Fruit fly (Drosophila melanogaster) whole organism: ENCODE measurements around the gene Rel.

Experiments used
- CG8478 ChIP-seq: fragments of >200 bp; optimal IDR thresholded peaks from 2 replicates; lab custom pipeline; 2018; ENCODE audit warnings: inconsistent platforms
- Dll ChIP-seq: fragments of >200 bp; optimal IDR thresholded peaks from 2 replicates; lab custom pipeline; 2017
- EcR ChIP-seq, 2 experiments: fragments of >200 bp; optimal IDR thresholded peaks; 2 replicates each; lab custom pipeline; 2017; ENCODE audit warnings: missing biosample characterization in 2 of 2, missing genetic modification characterization in 2 of 2, missing genetic modification reagents in 2 of 2
- pan ChIP-seq: fragments of >200 bp; optimal IDR thresholded peaks from 2 replicates; lab custom pipeline; 2017
- psq ChIP-seq: fragments of >200 bp; optimal IDR thresholded peaks from 2 replicates; lab custom pipeline; 2017
- usp ChIP-seq: fragments of >200 bp; optimal IDR thresholded peaks from 2 replicates; lab custom pipeline; 2017; ENCODE audit warnings: missing biosample characterization, missing genetic modification characterization, mixed read lengths

DNA sequence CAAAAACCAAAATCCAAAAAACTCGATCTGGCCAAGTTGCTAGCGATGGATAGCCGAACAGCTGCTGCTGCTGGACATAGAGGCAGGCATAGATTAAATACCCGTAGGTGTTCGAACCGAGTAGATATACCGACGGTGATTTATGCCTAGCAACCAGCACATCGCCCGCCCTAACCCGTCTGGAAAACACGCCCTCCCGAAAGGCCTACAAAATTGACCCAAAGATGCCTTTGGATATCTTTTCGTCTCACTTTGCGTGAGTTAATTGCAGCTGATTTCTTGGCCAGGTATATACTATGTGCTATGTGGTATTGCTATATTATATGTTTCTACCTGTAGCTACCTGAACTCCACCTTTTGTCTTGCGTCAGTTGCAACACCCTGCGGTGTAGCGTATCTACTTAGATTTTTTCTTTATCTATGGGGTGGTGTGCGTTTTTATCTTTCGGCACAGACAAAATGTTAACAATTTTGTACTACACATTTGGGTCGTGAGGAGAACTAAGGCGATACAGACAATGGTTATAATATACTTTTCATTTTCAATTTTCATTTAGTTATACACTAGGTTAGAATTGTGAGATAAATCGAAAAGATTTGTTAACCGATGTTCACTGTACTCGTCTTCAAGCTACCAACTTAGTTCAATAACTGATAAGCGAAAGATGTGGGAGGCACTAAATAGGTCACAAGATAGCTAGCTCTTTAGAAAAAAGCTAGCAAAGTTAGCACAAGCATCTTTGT, 17.6 kb downstream of the Rel start:
- no peak for TF ChIP-seq CG8478
- no peak for TF ChIP-seq pan
- TF ChIP-seq psq (lab: Kevin White, UChicago): no peak
- TF ChIP-seq usp (GFP tag; lab: Kevin White, UChicago): no peak
- TF ChIP-seq Dll (lab: Kevin White, UChicago): no peak
- TF ChIP-seq EcR (GFP tag; optimal IDR thresholded peaks at IDR 0.05; lab: Kevin White, UChicago): no peak
